Worm (Caenorhabditis elegans): ENCODE results near the gene ilc-17.1.

The ilc-17.1 gene

ce11 chrX:12769697-12770096 is at the start of gene ilc-17.1:
Gene ilc-17.1 (minus strand): TSS chrX:12769797.
- TF ChIP-seq ztf-7 (tag; optimal IDR thresholded peaks at IDR 0.05) (no peak), madf-9 (GFP tag; conservative IDR thresholded peaks at IDR 0.05) (no peak), F26F4.8 (GFP tag; conservative IDR thresholded peaks at IDR 0.05) (no peak), rbr-2 (tag; optimal IDR thresholded peaks at IDR 0.05) (no peak)

ce11 chrX:12818768-12819167 is 49.2 kb upstream of the ilc-17.1 start:
- peak; percentile 20; the same call in 1 of the 2 replicates for TF ChIP-seq dmd-6 (GFP tag; IDR thresholded peaks at IDR 0.05)
- peak; percentile 24 for TF ChIP-seq pqm-1 (tag; optimal IDR thresholded peaks at IDR 0.05)
- peak; percentile 33 for TF ChIP-seq nhr-28 (tag; optimal IDR thresholded peaks at IDR 0.05)
- no peak for TF ChIP-seq nhr-48 (tag; optimal IDR thresholded peaks at IDR 0.05)
- no peak for TF ChIP-seq daf-16 (GFP tag; optimal IDR thresholded peaks at IDR 0.05)
- TF ChIP-seq daf-16 (tag; optimal IDR thresholded peaks at IDR 0.05) = peak; percentile 74

ce11 chrX:12815367-12815766 is 45.8 kb upstream of the ilc-17.1 start:
- TF ChIP-seq aha-1 (tag) (peak; percentile 23), ama-1 (optimal IDR thresholded peaks at IDR 0.05) (no peak)

DNA sequence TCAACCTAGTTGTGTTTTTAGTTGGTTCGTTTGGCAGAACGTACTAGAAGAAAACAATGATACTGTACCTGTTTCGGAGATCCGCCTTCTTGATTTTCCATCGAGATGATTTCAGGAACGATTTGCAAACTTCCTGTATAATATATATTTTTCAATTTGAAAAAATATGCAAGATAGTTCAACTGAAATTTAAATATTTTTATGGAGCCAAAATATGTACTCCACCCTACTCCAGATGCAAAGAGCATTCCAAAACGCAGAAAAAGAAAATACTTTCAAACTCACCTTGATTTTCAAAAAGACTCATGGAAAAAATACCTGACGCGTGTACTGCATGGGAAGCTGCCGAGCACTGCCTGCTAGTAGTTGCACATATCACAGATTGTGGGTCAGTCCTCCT is 43.9 kb upstream of the ilc-17.1 start, which contains the start of gene gei-3:
Gene gei-3, minus strand, starts transcription at position 101 of the 400 bp plus-strand sequence.
- TF ChIP-seq fos-1 (tag; optimal IDR thresholded peaks at IDR 0.05) (no peak), cey-2 (tag; optimal IDR thresholded peaks at IDR 0.05; ENCODE audit: borderline replicate concordance, insufficient read depth) (no peak), T20F7.1 (GFP tag; optimal IDR thresholded peaks at IDR 0.05) (no peak), nhr-76 (tag; optimal IDR thresholded peaks at IDR 0.05) (no peak), saeg-2 (GFP tag; IDR thresholded peaks at IDR 0.05) (no peak), lir-3 (tag; optimal IDR thresholded peaks at IDR 0.05) (no peak), gei-8 (GFP tag; optimal IDR thresholded peaks at IDR 0.05) (no peak), hlh-11 (tag; optimal IDR thresholded peaks at IDR 0.05) (no peak), nhr-28 (tag; optimal IDR thresholded peaks at IDR 0.05) (no peak), dmd-9 (GFP tag; IDR thresholded peaks at IDR 0.05) (no peak), daf-8 (GFP tag; IDR thresholded peaks at IDR 0.05) (no peak), zip-11 (GFP tag; IDR thresholded peaks at IDR 0.05) (no peak), egl-27 (tag; optimal IDR thresholded peaks at IDR 0.05) (no peak), zfp-3 (GFP tag; conservative IDR thresholded peaks at IDR 0.05) (no peak), ztf-11 (tag; optimal IDR thresholded peaks at IDR 0.05) (no peak), ceh-62 (tag; optimal IDR thresholded peaks at IDR 0.05) (no peak), Y48G9A.11 (GFP tag; IDR thresholded peaks at IDR 0.05) (no peak)

- no peak for TF ChIP-seq ceh-28 (tag; optimal IDR thresholded peaks at IDR 0.05)
- TF ChIP-seq lim-7 (GFP tag; IDR thresholded peaks at IDR 0.05) = no peak
- no peak for TF ChIP-seq lin-15B (tag; optimal IDR thresholded peaks at IDR 0.05)
- TF ChIP-seq dmd-6 (GFP tag; IDR thresholded peaks at IDR 0.05) = peak; percentile 27
- TF ChIP-seq gei-8 (GFP tag; optimal IDR thresholded peaks at IDR 0.05) = no peak
- TF ChIP-seq fkh-10 (GFP tag; optimal IDR thresholded peaks at IDR 0.05) = no peak
- no peak for TF ChIP-seq egl-43 (GFP tag; IDR thresholded peaks at IDR 0.05)
- no peak for TF ChIP-seq mxl-3 (GFP tag; optimal IDR thresholded peaks at IDR 0.05)
- peak; percentile 71 for TF ChIP-seq aha-1 (tag)
- no peak for TF ChIP-seq F44E2.7 (GFP tag; IDR thresholded peaks at IDR 0.05)
- no peak for TF ChIP-seq lin-13 (GFP tag; optimal IDR thresholded peaks at IDR 0.05)
- no peak for TF ChIP-seq Y5F2A.4 (GFP tag; optimal IDR thresholded peaks at IDR 0.05)
- no peak for TF ChIP-seq tag-97 (GFP tag; IDR thresholded peaks at IDR 0.05)
- TF ChIP-seq ceh-82 (tag; optimal IDR thresholded peaks at IDR 0.05) = no peak
- peak in 1 of 2 experiments; percentile 91 for TF ChIP-seq unc-62 (GFP tag; optimal IDR thresholded peaks at IDR 0.05 in 1 of 2)
- TF ChIP-seq unc-62 (tag; optimal IDR thresholded peaks at IDR 0.05) = no peak
- no peak for TF ChIP-seq daf-16 (GFP tag; optimal IDR thresholded peaks at IDR 0.05)
- TF ChIP-seq daf-16 (tag; optimal IDR thresholded peaks at IDR 0.05) = no peak
- no peak for TF ChIP-seq saeg-2 (GFP tag; IDR thresholded peaks at IDR 0.05)
- no peak for TF ChIP-seq daf-12 (tag; optimal IDR thresholded peaks at IDR 0.05)
- TF ChIP-seq nhr-237 (tag; optimal IDR thresholded peaks at IDR 0.05) = no peak
- TF ChIP-seq madf-5 (GFP tag; IDR thresholded peaks at IDR 0.05) = no peak
- peak; percentile 19 for TF ChIP-seq hlh-30 (tag; optimal IDR thresholded peaks at IDR 0.05; ENCODE audit: insufficient read depth)
Observed at ce11 chrX:12808085-12808922, 38.7 kb upstream of the ilc-17.1 start, which contains the start of gene nhr-27. Gene nhr-27 (minus strand): TSS chrX:12808318.

Measured in whole organism, L4 larva.